Worm (Caenorhabditis elegans): Measurements from ENCODE around the gene F44G4.7.

F44G4.7 gene

ce11 chrII:9014188-9014587, 9.2 kb upstream of the F44G4.7 start:
- no peak for TF ChIP-seq unc-62 (GFP tag; optimal IDR thresholded peaks at IDR 0.05)

ce11 chrII:9013341-9013740, 8.4 kb upstream of the F44G4.7 start:
- no peak for TF ChIP-seq unc-62 (GFP tag; optimal IDR thresholded peaks at IDR 0.05)

ce11 chrII:9010708-9011107, 5.7 kb upstream of the F44G4.7 start:
- TF ChIP-seq unc-62 (GFP tag; optimal IDR thresholded peaks at IDR 0.05) = no peak

ce11 chrII:9009976-9010702, 5.2 kb upstream of the F44G4.7 start:
- no peak for TF ChIP-seq unc-62 (GFP tag; optimal IDR thresholded peaks at IDR 0.05)

- no peak for TF ChIP-seq unc-62 (GFP tag; optimal IDR thresholded peaks at IDR 0.05)
Measured at ce11 chrII:9007741-9008140, 2.8 kb upstream of the F44G4.7 start.

- no peak for TF ChIP-seq unc-62 (GFP tag; optimal IDR thresholded peaks at IDR 0.05)
Measured at ce11 chrII:9001743-9002222, 3.2 kb downstream of the F44G4.7 start, which contains the start of gene F44G4.6. TSS of gene F44G4.6 (minus strand) at chrII:9001793.

ce11 chrII:9000331-9000730, 4.6 kb downstream of the F44G4.7 start, which contains the start of gene F44G4.5:
TSS of gene F44G4.5 (minus strand) at chrII:9000431.
- no peak for TF ChIP-seq unc-62 (GFP tag; optimal IDR thresholded peaks at IDR 0.05)

- TF ChIP-seq unc-62 (GFP tag; optimal IDR thresholded peaks at IDR 0.05) = no peak
Measured at ce11 chrII:8997479-8997878, 7.5 kb downstream of the F44G4.7 start, which contains the start of the genes F44G4.3 and tdp-1. TSS of gene F44G4.3 (minus strand) at chrII:8997662. TSS of gene tdp-1 (plus strand) at chrII:8997825.

- no peak for TF ChIP-seq unc-62 (GFP tag; optimal IDR thresholded peaks at IDR 0.05)
Measured at ce11 chrII:8996064-8996463, 8.9 kb downstream of the F44G4.7 start, which contains the start of gene ndub-2. TSS of gene ndub-2 (plus strand) at chrII:8996364.

- TF ChIP-seq unc-62 (GFP tag; optimal IDR thresholded peaks at IDR 0.05) = no peak
Measured at ce11 chrII:8994336-8994735, 10.6 kb downstream of the F44G4.7 start, which contains the start of gene F44G4.1. TSS of gene F44G4.1 (plus strand) at chrII:8994636.

- no peak for TF ChIP-seq unc-62 (GFP tag; optimal IDR thresholded peaks at IDR 0.05)
Measured at ce11 chrII:8992780-8993179, 12.2 kb downstream of the F44G4.7 start, which contains the start of gene ooc-5. TSS of gene ooc-5 (plus strand) at chrII:8993160.

- TF ChIP-seq unc-62 (GFP tag; optimal IDR thresholded peaks at IDR 0.05) = no peak
Measured at ce11 chrII:8991602-8992001, 13.4 kb downstream of the F44G4.7 start.

- TF ChIP-seq unc-62 (GFP tag; optimal IDR thresholded peaks at IDR 0.05) = no peak
Measured at ce11 chrII:8990267-8990666, 14.7 kb downstream of the F44G4.7 start.

ce11 chrII:8989444-8989843, 15.5 kb downstream of the F44G4.7 start, which contains the start of gene C18E9.9:
TSS of gene C18E9.9 (minus strand) at chrII:8989544.
- TF ChIP-seq unc-62 (GFP tag; optimal IDR thresholded peaks at IDR 0.05) = no peak

- no peak for TF ChIP-seq unc-62 (GFP tag; optimal IDR thresholded peaks at IDR 0.05)
Measured at ce11 chrII:8987962-8988361, 17.0 kb downstream of the F44G4.7 start, which contains the start of gene C18E9.8. TSS of gene C18E9.8 (minus strand) at chrII:8988062.

ce11 chrII:8982683-8983082, 22.3 kb downstream of the F44G4.7 start, which contains the start of gene C18E9.7:
TSS of gene C18E9.7 (minus strand) at chrII:8982783.
- no peak for TF ChIP-seq unc-62 (GFP tag; optimal IDR thresholded peaks at IDR 0.05)

- no peak for TF ChIP-seq unc-62 (GFP tag; optimal IDR thresholded peaks at IDR 0.05)
Measured at ce11 chrII:8973516-8974043, 31.4 kb downstream of the F44G4.7 start, which contains the start of gene tomm-40. TSS of gene tomm-40 (minus strand) at chrII:8973566.
